Fruit fly (Drosophila melanogaster) whole organism, embryonic: Measurements from ENCODE around the gene CG5087.
A peak's percentile ranks its signal among the peaks of the same experiment; 100 is the strongest.

ENCODE experiments used
- Bgb ChIP-seq: fragments of 200-800 bp; sonication (Bioruptor generic); IDR thresholded peaks from 2 replicates; pipeline ENCODE4 v1.3.6; 2022; ENCODE audit warnings: missing biosample characterization, missing genetic modification characterization; ENCODE audit not compliant: partially characterized antibody
- BtbVII ChIP-seq: fragments of 200-800 bp; sonication (Bioruptor generic); optimal IDR thresholded peaks from 3 replicates; lab custom pipeline; 2017; ENCODE audit warnings: missing biosample characterization, mild to moderate bottlenecking, missing genetic modification characterization
- CG10267 ChIP-seq: fragments of 200-800 bp; sonication (Bioruptor generic); optimal IDR thresholded peaks from 2 replicates; lab custom pipeline; 2018; ENCODE audit warnings: missing biosample characterization, mild to moderate bottlenecking, missing genetic modification characterization, moderate library complexity
- CG12236 ChIP-seq: fragments of 200-800 bp; sonication (Bioruptor generic); optimal IDR thresholded peaks from 2 replicates; lab custom pipeline; 2016; ENCODE audit warnings: missing biosample characterization, missing genetic modification characterization
- CG12391 ChIP-seq: fragments of 200-800 bp; sonication (Bioruptor generic); optimal IDR thresholded peaks from 3 replicates; lab custom pipeline; 2018; ENCODE audit warnings: missing biosample characterization, mild to moderate bottlenecking, missing genetic modification characterization, moderate library complexity
- CG13287 ChIP-seq: fragments of 200-800 bp; sonication (Bioruptor generic); IDR thresholded peaks from 2 replicates; pipeline ENCODE4 v1.3.6; 2022; ENCODE audit warnings: missing biosample characterization, missing genetic modification characterization; ENCODE audit not compliant: partially characterized antibody
- CG13624 ChIP-seq: fragments of 200-800 bp; sonication (Bioruptor generic); optimal IDR thresholded peaks from 2 replicates; lab custom pipeline; 2016; ENCODE audit warnings: missing biosample characterization, missing genetic modification characterization
- CG15514 ChIP-seq: fragments of 200-800 bp; sonication (Bioruptor generic); optimal IDR thresholded peaks from 3 replicates; lab custom pipeline; 2017; ENCODE audit warnings: missing biosample characterization, missing genetic modification characterization, mild to moderate bottlenecking, moderate library complexity, missing genetic modification reagents
- CG15601 ChIP-seq: fragments of 200-800 bp; sonication (Bioruptor generic); optimal IDR thresholded peaks from 3 replicates; lab custom pipeline; 2019; ENCODE audit warnings: missing biosample characterization, mild to moderate bottlenecking, missing genetic modification characterization, moderate library complexity
- CG16779 ChIP-seq: fragments of 200-800 bp; sonication (Bioruptor generic); IDR thresholded peaks from 2 replicates; pipeline ENCODE4 v1.3.6; 2022; ENCODE audit warnings: missing biosample characterization, missing genetic modification characterization
- CG16813 ChIP-seq: fragments of 200-800 bp; sonication (Bioruptor generic); IDR thresholded peaks from 3 replicates; pipeline ENCODE4 v1.3.6; 2022; ENCODE audit warnings: missing biosample characterization, missing genetic modification characterization; ENCODE audit not compliant: partially characterized antibody
- CG2116 ChIP-seq: fragments of 200-800 bp; sonication (Bioruptor generic); optimal IDR thresholded peaks from 3 replicates; lab custom pipeline; 2018; ENCODE audit warnings: missing biosample characterization, mild to moderate bottlenecking, missing genetic modification characterization
- CG2120 ChIP-seq: fragments of 200-800 bp; sonication (Bioruptor generic); optimal IDR thresholded peaks from 3 replicates; lab custom pipeline; 2016; ENCODE audit warnings: missing biosample characterization, missing genetic modification characterization
- CG34376 ChIP-seq: fragments of 200-800 bp; sonication (Bioruptor generic); optimal IDR thresholded peaks from 2 replicates; lab custom pipeline; 2018; ENCODE audit warnings: missing biosample characterization, mild to moderate bottlenecking, missing genetic modification characterization
- CG4617 ChIP-seq: fragments of 200-800 bp; sonication (Bioruptor generic); optimal IDR thresholded peaks from 3 replicates; lab custom pipeline; 2016; ENCODE audit warnings: missing biosample characterization, missing genetic modification characterization, borderline replicate concordance
- CG6791 ChIP-seq: fragments of 200-800 bp; sonication (Bioruptor generic); IDR thresholded peaks from 3 replicates; pipeline ENCODE4 v1.3.6; 2022; ENCODE audit warnings: missing biosample characterization, missing genetic modification characterization; ENCODE audit not compliant: partially characterized antibody
- CG6813 ChIP-seq: fragments of 200-800 bp; sonication (Bioruptor generic); optimal IDR thresholded peaks from 2 replicates; lab custom pipeline; 2017; ENCODE audit warnings: missing biosample characterization, missing genetic modification characterization, mild to moderate bottlenecking, moderate library complexity, missing genetic modification reagents
- CG7963 ChIP-seq: fragments of 200-800 bp; sonication (Bioruptor generic); IDR thresholded peaks from 3 replicates; pipeline ENCODE4 v1.3.6; 2022; ENCODE audit warnings: missing biosample characterization, missing genetic modification characterization; ENCODE audit not compliant: partially characterized antibody
- CG9215 ChIP-seq: fragments of 200-800 bp; sonication (Bioruptor generic); IDR thresholded peaks from 2 replicates; pipeline ENCODE4 v1.3.6; 2022; ENCODE audit warnings: missing biosample characterization, missing genetic modification characterization
- CkIIα-i1 ChIP-seq: fragments of 200-800 bp; sonication (Bioruptor generic); IDR thresholded peaks from 2 replicates; pipeline ENCODE4 v1.3.6; 2022; ENCODE audit warnings: missing biosample characterization, missing genetic modification characterization
- Dll ChIP-seq: fragments of 200-800 bp; sonication (Bioruptor generic); IDR thresholded peaks from 4 replicates; pipeline ENCODE4 v1.3.6; 2022; ENCODE audit warnings: missing biosample characterization, missing genetic modification characterization; ENCODE audit not compliant: partially characterized antibody
- Dp ChIP-seq: fragments of 200-800 bp; sonication (Bioruptor generic); optimal IDR thresholded peaks from 2 replicates; lab custom pipeline; 2018; ENCODE audit warnings: missing biosample characterization, mild to moderate bottlenecking, missing genetic modification characterization, moderate library complexity
- E2f1 ChIP-seq: fragments of 200-800 bp; sonication (Bioruptor generic); IDR thresholded peaks from 2 replicates; pipeline ENCODE4 v1.3.6; 2022; ENCODE audit warnings: missing biosample characterization, missing genetic modification characterization
- Ets97D ChIP-seq: fragments of 200-800 bp; sonication (Bioruptor generic); optimal IDR thresholded peaks from 3 replicates; lab custom pipeline; 2016; ENCODE audit warnings: missing biosample characterization, missing genetic modification characterization
- Fer3 ChIP-seq: fragments of 200-800 bp; sonication (Bioruptor generic); optimal IDR thresholded peaks from 2 replicates; lab custom pipeline; 2018; ENCODE audit warnings: missing biosample characterization, mild to moderate bottlenecking, missing genetic modification characterization, moderate library complexity
- Hr3 ChIP-seq: fragments of 200-800 bp; sonication (Bioruptor generic); optimal IDR thresholded peaks from 3 replicates; lab custom pipeline; 2016; ENCODE audit warnings: missing biosample characterization, missing genetic modification characterization
- Lhr ChIP-seq: fragments of 200-800 bp; sonication (Bioruptor generic); optimal IDR thresholded peaks from 3 replicates; lab custom pipeline; 2017; ENCODE audit warnings: mild to moderate bottlenecking, missing biosample characterization, missing genetic modification reagents, missing genetic modification characterization
- MESR4 ChIP-seq: fragments of 200-800 bp; sonication (Bioruptor generic); optimal IDR thresholded peaks from 2 replicates; lab custom pipeline; 2018; ENCODE audit warnings: missing biosample characterization, mild to moderate bottlenecking, missing genetic modification characterization, moderate library complexity
- Med ChIP-seq: fragments of 200-800 bp; sonication (Bioruptor generic); peaks from one replicate; lab custom pipeline; 2016; ENCODE audit warnings: missing biosample characterization, missing genetic modification characterization, mild to moderate bottlenecking, inconsistent platforms, moderate library complexity
- Nf-YC ChIP-seq: fragments of 200-800 bp; optimal IDR thresholded peaks from 3 replicates; lab custom pipeline; 2019; ENCODE audit warnings: missing biosample characterization, mild to moderate bottlenecking, missing genetic modification characterization, moderate library complexity
- Pdp1 ChIP-seq, 2 experiments: fragments of 200-800 bp; sonication (Bioruptor generic); optimal IDR thresholded peaks; 3 replicates each; lab custom pipeline; 2016; ENCODE audit warnings: missing biosample characterization in 2 of 2, missing genetic modification characterization in 2 of 2, mild to moderate bottlenecking in 1 of 2, moderate library complexity in 1 of 2
- Scr ChIP-seq: fragments of 200-800 bp; sonication (Bioruptor generic); IDR thresholded peaks from 2 replicates; pipeline ENCODE4 v1.3.6; 2022; ENCODE audit warnings: missing biosample characterization, missing genetic modification characterization; ENCODE audit not compliant: partially characterized antibody
- Sry-δ ChIP-seq: fragments of 200-800 bp; sonication (Bioruptor generic); optimal IDR thresholded peaks from 2 replicates; lab custom pipeline; 2016; ENCODE audit warnings: missing biosample characterization, missing genetic modification characterization
- al ChIP-seq: fragments of 200-800 bp; sonication (Bioruptor generic); IDR thresholded peaks from 2 replicates; pipeline ENCODE4 v1.3.6; 2022; ENCODE audit warnings: missing biosample characterization, missing genetic modification characterization
- bbx ChIP-seq: fragments of 200-800 bp; sonication (Bioruptor generic); IDR thresholded peaks from 2 replicates; pipeline ENCODE4 v1.3.6; 2022; ENCODE audit warnings: missing biosample characterization, missing genetic modification characterization; ENCODE audit not compliant: partially characterized antibody
- chinmo ChIP-seq: fragments of 200-800 bp; sonication (Bioruptor generic); IDR thresholded peaks from 4 replicates; pipeline ENCODE4 v1.3.6; 2022; ENCODE audit warnings: missing biosample characterization, missing genetic modification characterization; ENCODE audit not compliant: partially characterized antibody
- dpn ChIP-seq, 2 experiments: fragments of 200-800 bp; sonication (Bioruptor generic); optimal IDR thresholded peaks; 3 replicates each; lab custom pipeline; 2016; ENCODE audit warnings: missing biosample characterization in 2 of 2, missing genetic modification characterization in 2 of 2
- fu2 ChIP-seq: fragments of 200-800 bp; sonication (Bioruptor generic); optimal IDR thresholded peaks from 2 replicates; lab custom pipeline; 2016; ENCODE audit warnings: missing biosample characterization, missing genetic modification characterization
- gem ChIP-seq: fragments of 200-800 bp; sonication (Bioruptor generic); optimal IDR thresholded peaks from 2 replicates; lab custom pipeline; 2019; ENCODE audit warnings: missing biosample characterization, mild to moderate bottlenecking, missing genetic modification characterization, moderate library complexity
- hkb ChIP-seq, 2 experiments: fragments of 200-800 bp in 1 of 2; fragments of >200 bp in 1 of 2; sonication (Bioruptor generic) in 1 of 2; IDR thresholded peaks in 1 of 2; optimal IDR thresholded peaks in 1 of 2; 2 replicates each; pipeline versions ENCODE4 v1.3.6 to Lab custom; 2017 to 2022; ENCODE audit warnings: missing biosample characterization in 1 of 2, missing genetic modification characterization in 1 of 2
- kah ChIP-seq: fragments of 200-800 bp; sonication (Bioruptor generic); optimal IDR thresholded peaks from 2 replicates; lab custom pipeline; 2018; ENCODE audit warnings: missing biosample characterization, mild to moderate bottlenecking, missing genetic modification characterization
- nerfin-2 ChIP-seq: fragments of 200-800 bp; sonication (Bioruptor generic); IDR thresholded peaks from 2 replicates; pipeline ENCODE4 v1.3.6; 2022; ENCODE audit warnings: missing biosample characterization, missing genetic modification characterization; ENCODE audit not compliant: partially characterized antibody
- pb ChIP-seq: fragments of 200-800 bp; sonication (Bioruptor generic); optimal IDR thresholded peaks from 3 replicates; lab custom pipeline; 2016; ENCODE audit warnings: missing biosample characterization, missing genetic modification characterization
- phol ChIP-seq: fragments of 200-800 bp; sonication (Bioruptor generic); optimal IDR thresholded peaks from 3 replicates; lab custom pipeline; 2018; ENCODE audit warnings: missing biosample characterization, mild to moderate bottlenecking, missing genetic modification characterization, moderate library complexity
- pzg ChIP-seq: fragments of 200-800 bp; sonication (Bioruptor generic); optimal IDR thresholded peaks from 3 replicates; lab custom pipeline; 2018; ENCODE audit warnings: missing biosample characterization, mild to moderate bottlenecking, missing genetic modification characterization, moderate library complexity
- stwl ChIP-seq: fragments of 200-800 bp; sonication (Bioruptor generic); optimal IDR thresholded peaks from 3 replicates; lab custom pipeline; 2018; ENCODE audit warnings: missing biosample characterization, mild to moderate bottlenecking, missing genetic modification characterization, moderate library complexity
- twi ChIP-seq: fragments of 200-800 bp; optimal IDR thresholded peaks from 2 replicates; lab custom pipeline; 2019; ENCODE audit warnings: missing biosample characterization, mild to moderate bottlenecking, missing genetic modification characterization, moderate library complexity
- wek ChIP-seq: fragments of 200-800 bp; sonication (Bioruptor generic); optimal IDR thresholded peaks from 3 replicates; lab custom pipeline; 2018; ENCODE audit warnings: missing biosample characterization, mild to moderate bottlenecking, missing genetic modification characterization, moderate library complexity

Gene CG5087

dm6 chr3L:8956669-8957068, 41.3 kb upstream of the CG5087 start, which contains the start of gene mRpL12 (continued):
- peak; percentile 35; the same call in 1 of the 3 replicates for TF ChIP-seq CG7963 (GFP tag; lab: Robert Waterston, UW)
- TF ChIP-seq Sry-δ, result peak; percentile 54
- TF ChIP-seq Med (GFP tag; lab: Kevin White, UChicago), result peak; percentile 80
- no peak for TF ChIP-seq CG16779 (GFP tag; lab: Robert Waterston, UW)
- TF ChIP-seq twi (tag; lab: Kevin White, UChicago), result peak; percentile 14
- TF ChIP-seq wek (GFP tag; lab: Kevin White, UChicago), result no peak
- no peak for TF ChIP-seq kah (GFP tag; lab: Kevin White, UChicago)
- TF ChIP-seq hkb (optimal IDR thresholded peaks at IDR 0.05; lab: Kevin White, UChicago), result no peak
- TF ChIP-seq hkb (GFP tag; IDR thresholded peaks at IDR 0.05; lab: Robert Waterston, UW), result no peak
- TF ChIP-seq Dll (GFP tag; lab: Robert Waterston, UW), result peak; percentile 52; the same call in 1 of the 4 replicates
- TF ChIP-seq stwl, result peak; percentile 80
- TF ChIP-seq CG10267 (tag; lab: Kevin White, UChicago), result peak; percentile 21
- peak; percentile 6 for TF ChIP-seq Ets97D (GFP tag; lab: Kevin White, UChicago)
- TF ChIP-seq Scr (GFP tag; lab: Robert Waterston, UW), result peak; percentile 31; the same call in 1 of the 2 replicates
- no peak for TF ChIP-seq fu2
- TF ChIP-seq Nf-YC (tag; lab: Kevin White, UChicago), result no peak
- TF ChIP-seq nerfin-2 (GFP tag; lab: Robert Waterston, UW), result peak; percentile 32; the same call in 1 of the 2 replicates
- TF ChIP-seq CG6791, result peak; percentile 26; the same call in 1 of the 3 replicates
- peak; percentile 23 for TF ChIP-seq CG2120
- peak; percentile 66 for TF ChIP-seq bbx (GFP tag; lab: Robert Waterston, UW)
- TF ChIP-seq Bgb (GFP tag; lab: Robert Waterston, UW), result peak; percentile 23; the same call in 1 of the 2 replicates
- TF ChIP-seq MESR4 (GFP tag; lab: Kevin White, UChicago), result peak; percentile 87
- TF ChIP-seq CG16813 (GFP tag; lab: Robert Waterston, UW), result peak; percentile 30; the same call in 1 of the 3 replicates
- peak; percentile 73 for TF ChIP-seq CG15601 (tag; lab: Kevin White, UChicago)
- peak; percentile 52 for TF ChIP-seq Dp (GFP tag; lab: Kevin White, UChicago)
- peak; percentile 42 for TF ChIP-seq CG4617 (GFP tag; lab: Kevin White, UChicago)
- no peak for TF ChIP-seq Lhr (GFP tag; lab: Kevin White, UChicago)
- peak; percentile 1 for TF ChIP-seq CG12391 (tag; lab: Kevin White, UChicago)
- no peak for TF ChIP-seq dpn (GFP tag; optimal IDR thresholded peaks at IDR 0.05; lab: Kevin White, UChicago)
- TF ChIP-seq E2f1 (GFP tag; lab: Robert Waterston, UW), result no peak
- peak; percentile 92 for TF ChIP-seq CG2116 (GFP tag; lab: Kevin White, UChicago)
- TF ChIP-seq CG15514 (GFP tag; lab: Kevin White, UChicago), result peak; percentile 44
- peak; percentile 66 for TF ChIP-seq pzg (GFP tag; lab: Kevin White, UChicago)
- TF ChIP-seq Pdp1 (GFP tag; optimal IDR thresholded peaks at IDR 0.05; lab: Kevin White, UChicago), result peak in 1 of 2 experiments; percentile 98
- peak; percentile 49 for TF ChIP-seq CG13287 (GFP tag; lab: Robert Waterston, UW)
- TF ChIP-seq CG12236 (GFP tag; lab: Kevin White, UChicago), result no peak

dm6 chr3L:8958557-8958956, 39.4 kb upstream of the CG5087 start, which contains the start of gene CG13313:
TSS of gene CG13313 (plus strand) at chr3L:8958857.
- TF ChIP-seq Fer3, result no peak
- no peak for TF ChIP-seq CG13624 (GFP tag; lab: Kevin White, UChicago)
- 0 out of 2 replicates have a peak, but pooled peaks have one; percentile 14 for TF ChIP-seq CG9215 (GFP tag; lab: Robert Waterston, UW)
- TF ChIP-seq Hr3 (GFP tag; lab: Kevin White, UChicago), result no peak
- TF ChIP-seq chinmo (GFP tag; lab: Robert Waterston, UW), result no peak
- TF ChIP-seq phol, result peak; percentile 3
- no peak for TF ChIP-seq BtbVII (GFP tag; lab: Kevin White, UChicago)
- no peak for TF ChIP-seq CG34376 (GFP tag; lab: Kevin White, UChicago)
- TF ChIP-seq pb, result no peak
- peak; percentile 28 for TF ChIP-seq Med (GFP tag; lab: Kevin White, UChicago)
- TF ChIP-seq CG6813 (GFP tag; lab: Kevin White, UChicago), result no peak
- TF ChIP-seq gem (tag; lab: Kevin White, UChicago), result no peak
- no peak for TF ChIP-seq Lhr (GFP tag; lab: Kevin White, UChicago)
- TF ChIP-seq CkIIα-i1 (GFP tag; lab: Robert Waterston, UW), result no peak
- no peak for TF ChIP-seq al
